Fruit fly (Drosophila melanogaster): ENCODE results near the gene pasi1.

pasi1 gene

DNA sequence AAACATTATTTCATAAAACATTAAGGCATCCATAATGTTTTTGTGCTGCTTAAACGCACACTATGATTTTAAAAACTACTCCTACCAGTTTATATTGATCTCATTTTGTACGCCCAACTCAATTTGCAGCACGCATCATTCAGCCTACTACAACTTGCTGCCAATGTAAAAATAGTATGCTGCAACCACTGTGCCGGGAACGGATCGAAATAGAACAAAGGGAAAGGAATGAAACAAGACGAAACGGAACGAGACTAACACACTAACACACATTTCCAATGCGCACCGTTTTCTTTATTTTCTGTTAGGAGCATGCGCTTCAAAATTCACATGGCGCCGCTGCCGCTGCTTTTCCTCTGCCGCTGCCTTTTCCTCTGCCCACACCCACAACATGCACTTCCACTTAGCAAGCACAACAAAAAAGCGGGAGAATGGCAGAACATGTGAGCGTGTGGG lies 17.9 kb upstream of the pasi1 start (continued):
- TF ChIP-seq B-H2 (GFP tag; optimal IDR thresholded peaks at IDR 0.05) = no peak
- peak; percentile 69 for TF ChIP-seq CG2120 (GFP tag; optimal IDR thresholded peaks at IDR 0.05)
- no peak for TF ChIP-seq Trl (optimal IDR thresholded peaks at IDR 0.05)
- TF ChIP-seq Trl (GFP tag; optimal IDR thresholded peaks at IDR 0.05) = peak; percentile 2
- TF ChIP-seq Hmr (GFP tag; optimal IDR thresholded peaks at IDR 0.05) = peak; percentile 28
- peak; percentile 44 to 54 for TF ChIP-seq dpn (GFP tag; optimal IDR thresholded peaks at IDR 0.05)
- no peak for TF ChIP-seq Mad (GFP tag; optimal IDR thresholded peaks at IDR 0.05)
- peak; percentile 16 for TF ChIP-seq HLH54F (GFP tag; optimal IDR thresholded peaks at IDR 0.05)
- no peak for TF ChIP-seq peb (GFP tag; IDR thresholded peaks at IDR 0.05)
- TF ChIP-seq CG10274 (GFP tag; optimal IDR thresholded peaks at IDR 0.05) = no peak
- peak; percentile 5 for TF ChIP-seq YL-1 (GFP tag; optimal IDR thresholded peaks at IDR 0.05)
- peak; percentile 48 for TF ChIP-seq CG11504 (tag; optimal IDR thresholded peaks at IDR 0.05)
- peak; percentile 7 for TF ChIP-seq CG13894 (tag; optimal IDR thresholded peaks at IDR 0.05)
- TF ChIP-seq CG18599 (GFP tag; optimal IDR thresholded peaks at IDR 0.05) = peak; percentile 18
- peak; percentile 26 for TF ChIP-seq CG9817 (tag; optimal IDR thresholded peaks at IDR 0.05)
- TF ChIP-seq hth (optimal IDR thresholded peaks at IDR 0.05) = no peak
- TF ChIP-seq CG4424 (GFP tag; optimal IDR thresholded peaks at IDR 0.05) = peak; percentile 7
- peak; percentile 6 for TF ChIP-seq CG13624 (GFP tag; optimal IDR thresholded peaks at IDR 0.05)
- peak; percentile 96 for TF ChIP-seq pfk (GFP tag; optimal IDR thresholded peaks at IDR 0.05)
- TF ChIP-seq CG30431 (GFP tag; optimal IDR thresholded peaks at IDR 0.05) = no peak
- TF ChIP-seq CG13424 (tag; optimal IDR thresholded peaks at IDR 0.05) = peak; percentile 30
- no peak for TF ChIP-seq prd (optimal IDR thresholded peaks at IDR 0.05)
- peak; percentile 48; the same call in 2 of the 3 replicates for TF ChIP-seq prd (GFP tag; IDR thresholded peaks at IDR 0.05)
- TF ChIP-seq sisA (GFP tag; IDR thresholded peaks at IDR 0.05) = 0 out of 2 replicates have a peak, but pooled peaks have one; percentile 10
- peak; percentile 40 for TF ChIP-seq Sox102F (GFP tag; optimal IDR thresholded peaks at IDR 0.05)
- peak; percentile 47 for TF ChIP-seq CG30403 (GFP tag; optimal IDR thresholded peaks at IDR 0.05)
- TF ChIP-seq ash1 (GFP tag; optimal IDR thresholded peaks at IDR 0.05) = no peak
- TF ChIP-seq Atf-2 (GFP tag; optimal IDR thresholded peaks at IDR 0.05) = no peak
- TF ChIP-seq az2 (GFP tag; optimal IDR thresholded peaks at IDR 0.05) = no peak
- TF ChIP-seq CG12942 (GFP tag; optimal IDR thresholded peaks at IDR 0.05) = no peak
- no peak for TF ChIP-seq klu (GFP tag; IDR thresholded peaks at IDR 0.05)
- TF ChIP-seq CG10654 (GFP tag; optimal IDR thresholded peaks at IDR 0.05) = no peak
- no peak for TF ChIP-seq h (optimal IDR thresholded peaks at IDR 0.05)
- TF ChIP-seq Med (GFP tag) = peak; percentile 84
- no peak for TF ChIP-seq BEAF-32 (GFP tag; optimal IDR thresholded peaks at IDR 0.05)
- TF ChIP-seq Xbp1 (GFP tag; optimal IDR thresholded peaks at IDR 0.05) = peak; percentile 43
- peak; percentile 10 for TF ChIP-seq bcd (GFP tag; optimal IDR thresholded peaks at IDR 0.05)
- TF ChIP-seq pan (optimal IDR thresholded peaks at IDR 0.05) = no peak
- peak in 1 of 2 experiments; percentile 63 for TF ChIP-seq pan (GFP tag; optimal IDR thresholded peaks at IDR 0.05 in 1 of 2, IDR thresholded peaks at IDR 0.05 in 1 of 2)
- TF ChIP-seq CG17829 (tag; optimal IDR thresholded peaks at IDR 0.05) = no peak
- no peak for TF ChIP-seq danr (GFP tag; IDR thresholded peaks at IDR 0.05)
- TF ChIP-seq D19A (tag; optimal IDR thresholded peaks at IDR 0.05) = no peak
- TF ChIP-seq ewg (GFP tag; optimal IDR thresholded peaks at IDR 0.05) = peak; percentile 92
- no peak for TF ChIP-seq zen2 (GFP tag; IDR thresholded peaks at IDR 0.05; ENCODE audit: partially characterized antibody)
- no peak for TF ChIP-seq CG6791 (GFP tag; IDR thresholded peaks at IDR 0.05; ENCODE audit: partially characterized antibody)
- peak; percentile 10; the same call in 1 of the 2 replicates for TF ChIP-seq CG10366 (GFP tag; IDR thresholded peaks at IDR 0.05)
- no peak for TF ChIP-seq CG11247 (GFP tag; IDR thresholded peaks at IDR 0.05)
- TF ChIP-seq pros (GFP tag; optimal IDR thresholded peaks at IDR 0.05) = no peak
- TF ChIP-seq CG8944 (GFP tag; optimal IDR thresholded peaks at IDR 0.05) = peak; percentile 13
- no peak for TF ChIP-seq CG31388 (GFP tag; optimal IDR thresholded peaks at IDR 0.05)
- no peak for TF ChIP-seq rib (GFP tag; IDR thresholded peaks at IDR 0.05)
- no peak for TF ChIP-seq CG31224 (GFP tag; IDR thresholded peaks at IDR 0.05)
- no peak for TF ChIP-seq ap (GFP tag; IDR thresholded peaks at IDR 0.05)

Measured in whole organism, embryonic.